Worm (Caenorhabditis elegans): ENCODE measurements around the gene clp-6.

The clp-6 gene

ce11 chrIV:1459419-1459818 lies 24.6 kb upstream of the clp-6 start (continued):
- no peak for TF ChIP-seq daf-12 (tag; optimal IDR thresholded peaks at IDR 0.05)
- TF ChIP-seq hlh-11 (tag; optimal IDR thresholded peaks at IDR 0.05), result no peak
- TF ChIP-seq mxl-2 (GFP tag; conservative IDR thresholded peaks at IDR 0.05), result 0 out of 2 replicates have a peak, but pooled peaks have one; percentile 8
- TF ChIP-seq arid-1 (GFP tag; conservative IDR thresholded peaks at IDR 0.05), result 0 out of 2 replicates have a peak, but pooled peaks have one; percentile 8
- TF ChIP-seq lin-1 (GFP tag; IDR thresholded peaks at IDR 0.05), result no peak; the same call in 1 of the 2 replicates
- TF ChIP-seq unc-130 (GFP tag; optimal IDR thresholded peaks at IDR 0.05), result no peak
- TF ChIP-seq saeg-2 (GFP tag; IDR thresholded peaks at IDR 0.05), result no peak
- no peak for TF ChIP-seq mxl-3 (GFP tag; optimal IDR thresholded peaks at IDR 0.05)
- TF ChIP-seq daf-19 (GFP tag; conservative IDR thresholded peaks at IDR 0.05), result no peak
- no peak for TF ChIP-seq nhr-48 (tag; optimal IDR thresholded peaks at IDR 0.05)

- no peak for TF ChIP-seq F37D6.2 (tag; optimal IDR thresholded peaks at IDR 0.05)
- no peak for TF ChIP-seq lin-1 (GFP tag; IDR thresholded peaks at IDR 0.05)
- no peak for TF ChIP-seq Y105C5A.15 (GFP tag; IDR thresholded peaks at IDR 0.05)
- peak; percentile 83 for TF ChIP-seq aha-1 (tag)
- TF ChIP-seq set-16 (GFP tag; IDR thresholded peaks at IDR 0.05), result peak; percentile 56
- TF ChIP-seq F49E8.2 (tag; optimal IDR thresholded peaks at IDR 0.05; ENCODE audit: borderline replicate concordance), result no peak
- TF ChIP-seq ZK546.5 (tag; optimal IDR thresholded peaks at IDR 0.05), result no peak
- no peak for TF ChIP-seq dve-1 (tag; optimal IDR thresholded peaks at IDR 0.05; ENCODE audit: insufficient read depth)
- TF ChIP-seq ceh-62 (tag; optimal IDR thresholded peaks at IDR 0.05), result no peak
- TF ChIP-seq egl-43 (GFP tag; IDR thresholded peaks at IDR 0.05), result 0 out of 2 replicates have a peak, but pooled peaks have one; percentile 18
- TF ChIP-seq hlh-30 (tag; optimal IDR thresholded peaks at IDR 0.05; ENCODE audit: insufficient read depth), result no peak
- TF ChIP-seq fos-1 (tag; optimal IDR thresholded peaks at IDR 0.05), result no peak
- no peak for TF ChIP-seq dmd-9 (GFP tag; IDR thresholded peaks at IDR 0.05)
- no peak for TF ChIP-seq lir-3 (tag; optimal IDR thresholded peaks at IDR 0.05)
- no peak for TF ChIP-seq nhr-42 (GFP tag; IDR thresholded peaks at IDR 0.05)
- TF ChIP-seq pqm-1 (tag; optimal IDR thresholded peaks at IDR 0.05), result no peak
- peak in 1 of 2 experiments; percentile 86 for TF ChIP-seq unc-62 (GFP tag; optimal IDR thresholded peaks at IDR 0.05 in 1 of 2)
- no peak for TF ChIP-seq unc-62 (tag; optimal IDR thresholded peaks at IDR 0.05)
- TF ChIP-seq daf-16 (GFP tag; optimal IDR thresholded peaks at IDR 0.05), result no peak
- no peak for TF ChIP-seq daf-16 (tag; optimal IDR thresholded peaks at IDR 0.05)
- TF ChIP-seq nhr-11 (tag; optimal IDR thresholded peaks at IDR 0.05), result no peak
- TF ChIP-seq madf-5 (GFP tag; IDR thresholded peaks at IDR 0.05), result no peak
- no peak for TF ChIP-seq mes-2 (tag; optimal IDR thresholded peaks at IDR 0.05; ENCODE audit: poor library complexity, severe bottlenecking)
- no peak for TF ChIP-seq Y5F2A.4 (GFP tag; optimal IDR thresholded peaks at IDR 0.05)
Measured at ce11 chrIV:1458192-1458591, 23.4 kb upstream of the clp-6 start.

ce11 chrIV:1456775-1457174 lies 21.9 kb upstream of the clp-6 start, which contains the start of gene nadk-1:
nadk-1 (plus strand) TSS chrIV:1457075.
- TF ChIP-seq mxl-3 (GFP tag; optimal IDR thresholded peaks at IDR 0.05), result no peak
- TF ChIP-seq set-16 (GFP tag; IDR thresholded peaks at IDR 0.05), result 0 out of 2 replicates have a peak, but pooled peaks have one; percentile 30
- 0 out of 2 replicates have a peak, but pooled peaks have one; percentile 3 for TF ChIP-seq madf-9 (GFP tag; conservative IDR thresholded peaks at IDR 0.05)
- no peak for TF ChIP-seq duxl-1 (tag; optimal IDR thresholded peaks at IDR 0.05; ENCODE audit: poor library complexity)
- TF ChIP-seq nhr-111 (GFP tag; optimal IDR thresholded peaks at IDR 0.05), result no peak
- no peak for TF ChIP-seq unc-130 (GFP tag; optimal IDR thresholded peaks at IDR 0.05)
- no peak for TF ChIP-seq zip-11 (GFP tag; IDR thresholded peaks at IDR 0.05)
- TF ChIP-seq ces-1 (GFP tag; optimal IDR thresholded peaks at IDR 0.05), result no peak
- TF ChIP-seq ceh-62 (tag; optimal IDR thresholded peaks at IDR 0.05), result no peak
- TF ChIP-seq ceh-20 (GFP tag; IDR thresholded peaks at IDR 0.05), result no peak
- no peak for TF ChIP-seq dpl-1 (GFP tag; optimal IDR thresholded peaks at IDR 0.05)
- TF ChIP-seq aha-1 (tag), result peak; percentile 16
- TF ChIP-seq R02D3.7 (tag; optimal IDR thresholded peaks at IDR 0.05), result no peak
- no peak for TF ChIP-seq zip-2 (tag; optimal IDR thresholded peaks at IDR 0.05)
- TF ChIP-seq T26A8.4 (GFP tag; IDR thresholded peaks at IDR 0.05), result no peak
- TF ChIP-seq pha-4 (GFP tag; IDR thresholded peaks at IDR 0.05), result 0 out of 2 replicates have a peak, but pooled peaks have one; percentile 3
- TF ChIP-seq pha-4 (tag; optimal IDR thresholded peaks at IDR 0.05), result no peak
- no peak for TF ChIP-seq D1046.2 (GFP tag; IDR thresholded peaks at IDR 0.05)
- TF ChIP-seq nhr-6 (tag; optimal IDR thresholded peaks at IDR 0.05), result no peak
- no peak for TF ChIP-seq lsy-2 (tag; optimal IDR thresholded peaks at IDR 0.05)
- no peak for TF ChIP-seq ama-1 (optimal IDR thresholded peaks at IDR 0.05)
- peak; percentile 10 for TF ChIP-seq mep-1 (tag; optimal IDR thresholded peaks at IDR 0.05)

Measured in whole organism, L4 larva.